Worm (Caenorhabditis elegans): ENCODE data around the gene nst-1.

- no peak for TF ChIP-seq ccch-3 (GFP tag; optimal IDR thresholded peaks at IDR 0.05)
- no peak for TF ChIP-seq unc-62 (GFP tag; optimal IDR thresholded peaks at IDR 0.05)
- no peak for TF ChIP-seq gei-17 (GFP tag; optimal IDR thresholded peaks at IDR 0.05)
- TF ChIP-seq snpc-4 (GFP tag; optimal IDR thresholded peaks at IDR 0.05): no peak
- no peak for TF ChIP-seq snpc-4 (tag; optimal IDR thresholded peaks at IDR 0.05)
- no peak for TF ChIP-seq F55B11.4 (tag; optimal IDR thresholded peaks at IDR 0.05; ENCODE audit: borderline replicate concordance, insufficient read depth)
- TF ChIP-seq ama-1 (optimal IDR thresholded peaks at IDR 0.05): no peak
- TF ChIP-seq ama-1 (GFP tag; optimal IDR thresholded peaks at IDR 0.05): no peak
- no peak for TF ChIP-seq ceh-100 (GFP tag; IDR thresholded peaks at IDR 0.05)
- TF ChIP-seq egl-44 (GFP tag; IDR thresholded peaks at IDR 0.05): no peak
- no peak for TF ChIP-seq dpl-1 (GFP tag; optimal IDR thresholded peaks at IDR 0.05)
These were observed 27.0 kb downstream of the nst-1 start, which contains the start of gene F35C11.7 for ce11 chrII:8256013-8256412.

All from whole organism, young adult.